Fruit fly (Drosophila melanogaster): ENCODE results near the gene Gr64c.

The Gr64c gene

DNA sequence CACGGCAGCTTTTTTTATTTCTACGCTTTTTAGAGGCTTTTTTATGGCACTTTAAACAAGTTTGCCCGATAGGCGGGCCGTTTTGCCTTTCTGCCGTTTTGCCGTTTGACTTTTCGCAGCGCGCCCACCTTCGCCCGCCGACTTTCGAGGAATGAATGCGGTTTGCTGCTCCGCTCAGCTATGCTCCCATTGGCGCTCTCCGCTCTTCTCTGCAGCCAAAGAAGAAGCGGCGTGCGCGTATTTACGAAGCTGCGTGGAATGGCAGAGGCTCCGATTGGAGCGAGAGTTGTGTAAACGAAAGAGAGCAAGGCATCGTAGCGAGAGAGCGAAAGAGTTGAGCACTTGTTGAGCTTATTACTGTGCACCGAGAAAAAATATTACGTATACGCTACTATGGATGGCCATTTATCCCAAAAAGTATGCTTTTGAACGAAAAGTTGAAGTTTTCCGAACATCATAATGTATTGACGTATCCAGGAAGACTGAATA, 43.2 kb downstream of the Gr64c start, which contains the start of gene wit (continued):
- TF ChIP-seq ATbp (GFP tag; optimal IDR thresholded peaks at IDR 0.05): peak; percentile 19
- no peak for TF ChIP-seq CG15601 (tag; optimal IDR thresholded peaks at IDR 0.05)
- TF ChIP-seq tll (GFP tag; optimal IDR thresholded peaks at IDR 0.05): no peak
- TF ChIP-seq Ptx1 (GFP tag; IDR thresholded peaks at IDR 0.05): no peak
- peak; percentile 21; the same call in 1 of the 3 replicates for TF ChIP-seq gce (GFP tag; IDR thresholded peaks at IDR 0.05)
- TF ChIP-seq Blimp-1 (GFP tag; optimal IDR thresholded peaks at IDR 0.05): no peak
- no peak for TF ChIP-seq CG43689 (GFP tag; IDR thresholded peaks at IDR 0.05)
- TF ChIP-seq HLH3B (GFP tag; IDR thresholded peaks at IDR 0.05): no peak
- TF ChIP-seq jumu (GFP tag; optimal IDR thresholded peaks at IDR 0.05): no peak
- no peak for TF ChIP-seq Oli (tag; optimal IDR thresholded peaks at IDR 0.05)
- peak; percentile 4 for TF ChIP-seq CG10543 (GFP tag; optimal IDR thresholded peaks at IDR 0.05)
- TF ChIP-seq luna (GFP tag; optimal IDR thresholded peaks at IDR 0.05): no peak
- no peak for TF ChIP-seq zen (tag; optimal IDR thresholded peaks at IDR 0.05)
- no peak for TF ChIP-seq CG2116 (GFP tag; optimal IDR thresholded peaks at IDR 0.05)
- TF ChIP-seq sqz (GFP tag; optimal IDR thresholded peaks at IDR 0.05): peak; percentile 53
- no peak for TF ChIP-seq CG4360 (GFP tag; IDR thresholded peaks at IDR 0.05)
- TF ChIP-seq shn (GFP tag; optimal IDR thresholded peaks at IDR 0.05): no peak
- TF ChIP-seq CG15269 (tag; optimal IDR thresholded peaks at IDR 0.05): peak; percentile 24
- no peak for TF ChIP-seq ewg (GFP tag; optimal IDR thresholded peaks at IDR 0.05)
- TF ChIP-seq inv (GFP tag; IDR thresholded peaks at IDR 0.05; ENCODE audit: partially characterized antibody): no peak
- TF ChIP-seq z (GFP tag; IDR thresholded peaks at IDR 0.05): peak; percentile 93
- no peak for TF ChIP-seq Abd-B (GFP tag; optimal IDR thresholded peaks at IDR 0.05)
- no peak for TF ChIP-seq Max (GFP tag; optimal IDR thresholded peaks at IDR 0.05)
- TF ChIP-seq CG17912 (GFP tag; optimal IDR thresholded peaks at IDR 0.05): no peak
- TF ChIP-seq CG12219 (GFP tag; optimal IDR thresholded peaks at IDR 0.05): no peak
- TF ChIP-seq CG9797 (GFP tag; optimal IDR thresholded peaks at IDR 0.05): no peak
- TF ChIP-seq CG4404 (GFP tag; IDR thresholded peaks at IDR 0.05): no peak
- no peak for TF ChIP-seq Asciz (GFP tag; optimal IDR thresholded peaks at IDR 0.05)
- no peak for TF ChIP-seq CG15011 (GFP tag; optimal IDR thresholded peaks at IDR 0.05)
- TF ChIP-seq NC2β (GFP tag; optimal IDR thresholded peaks at IDR 0.05): no peak
- TF ChIP-seq CG18599 (GFP tag; optimal IDR thresholded peaks at IDR 0.05): peak; percentile 49
- peak; percentile 60 for TF ChIP-seq lab (GFP tag; optimal IDR thresholded peaks at IDR 0.05)
- no peak for TF ChIP-seq Aef1 (GFP tag; IDR thresholded peaks at IDR 0.05)
- TF ChIP-seq CG11696 (GFP tag; IDR thresholded peaks at IDR 0.05): no peak
- TF ChIP-seq fd3F (GFP tag; optimal IDR thresholded peaks at IDR 0.05): no peak
- no peak for TF ChIP-seq CG31388 (GFP tag; optimal IDR thresholded peaks at IDR 0.05)
- TF ChIP-seq Hmx (GFP tag; optimal IDR thresholded peaks at IDR 0.05): no peak
- peak; percentile 17; the same call in 1 of the 2 replicates for TF ChIP-seq E2f2 (GFP tag; IDR thresholded peaks at IDR 0.05)
- TF ChIP-seq dmrt99B (tag; optimal IDR thresholded peaks at IDR 0.05): no peak
- no peak for TF ChIP-seq D19B (GFP tag; optimal IDR thresholded peaks at IDR 0.05)
- no peak for TF ChIP-seq croc (GFP tag; conservative IDR thresholded peaks at IDR 0.05)
- TF ChIP-seq Myb (GFP tag; optimal IDR thresholded peaks at IDR 0.05): no peak
- TF ChIP-seq Hsf (GFP tag; optimal IDR thresholded peaks at IDR 0.05): peak; percentile 26
- TF ChIP-seq CG30020 (tag; optimal IDR thresholded peaks at IDR 0.05): no peak
- no peak for TF ChIP-seq HHEX (GFP tag; optimal IDR thresholded peaks at IDR 0.05)
- TF ChIP-seq CG12942 (GFP tag; optimal IDR thresholded peaks at IDR 0.05): no peak
- no peak for TF ChIP-seq NC2α (GFP tag; optimal IDR thresholded peaks at IDR 0.05)
- peak; percentile 68 for TF ChIP-seq Jarid2 (GFP tag; optimal IDR thresholded peaks at IDR 0.05)
- no peak for TF ChIP-seq Dfd (GFP tag; optimal IDR thresholded peaks at IDR 0.05)
- TF ChIP-seq CG9437 (GFP tag; optimal IDR thresholded peaks at IDR 0.05): no peak

Measured in whole organism, embryonic.